Fruit fly (Drosophila melanogaster): ENCODE measurements around the gene crb.

The crb gene

dm6 chr3R:24261380-24262021 lies 33.4 kb upstream of the crb start:
- peak; percentile 62 for TF ChIP-seq Eip75B (GFP tag; optimal IDR thresholded peaks at IDR 0.05)
- peak; percentile 51 for TF ChIP-seq CG6808 (GFP tag; optimal IDR thresholded peaks at IDR 0.05)
- peak; percentile 8 for TF ChIP-seq CG34406 (GFP tag; optimal IDR thresholded peaks at IDR 0.05)
- no peak for TF ChIP-seq Eip93F (GFP tag; optimal IDR thresholded peaks at IDR 0.05)
- TF ChIP-seq Sox15 (GFP tag; optimal IDR thresholded peaks at IDR 0.05): no peak
- peak; percentile 52 for TF ChIP-seq CG6276 (GFP tag; optimal IDR thresholded peaks at IDR 0.05)
- no peak for TF ChIP-seq CG11902 (GFP tag; optimal IDR thresholded peaks at IDR 0.05)
- TF ChIP-seq CG8119 (GFP tag; IDR thresholded peaks at IDR 0.05): peak; percentile 48; the same call in 2 of the 3 replicates
- TF ChIP-seq achi (GFP tag; optimal IDR thresholded peaks at IDR 0.05): peak; percentile 62
- TF ChIP-seq Eip78C (GFP tag): peak; percentile 79
- peak in 1 of 2 experiments; percentile 58 for TF ChIP-seq salr (GFP tag; optimal IDR thresholded peaks at IDR 0.05)
- peak; percentile 15 for TF ChIP-seq CG11762 (GFP tag; optimal IDR thresholded peaks at IDR 0.05; ENCODE audit: insufficient read depth)
- no peak for TF ChIP-seq CG31627 (GFP tag; optimal IDR thresholded peaks at IDR 0.05)
- peak; percentile 60 for TF ChIP-seq OdsH (GFP tag; optimal IDR thresholded peaks at IDR 0.05)
- no peak for TF ChIP-seq CG6792 (GFP tag; optimal IDR thresholded peaks at IDR 0.05)
- peak; percentile 32 for TF ChIP-seq svp (GFP tag)
- peak; percentile 51 for TF ChIP-seq pdm3 (GFP tag; optimal IDR thresholded peaks at IDR 0.05)
- TF ChIP-seq ss (GFP tag; optimal IDR thresholded peaks at IDR 0.05): peak; percentile 41 to 79
- peak; percentile 51 for TF ChIP-seq CG10669 (GFP tag; optimal IDR thresholded peaks at IDR 0.05)
- TF ChIP-seq Gug (GFP tag; IDR thresholded peaks at IDR 0.05): peak; percentile 51
- TF ChIP-seq CG3919 (GFP tag; optimal IDR thresholded peaks at IDR 0.05): peak; percentile 67
- peak; percentile 43 for TF ChIP-seq CG4318 (GFP tag; optimal IDR thresholded peaks at IDR 0.05)
- TF ChIP-seq Sox14 (GFP tag; optimal IDR thresholded peaks at IDR 0.05): peak; percentile 73
- TF ChIP-seq Sox102F (GFP tag; optimal IDR thresholded peaks at IDR 0.05): no peak
- peak; percentile 72 for TF ChIP-seq Lpt (GFP tag; optimal IDR thresholded peaks at IDR 0.05)
- TF ChIP-seq Hr4 (GFP tag; optimal IDR thresholded peaks at IDR 0.05): peak; percentile 44
- TF ChIP-seq lz (GFP tag; optimal IDR thresholded peaks at IDR 0.05): no peak
- no peak for TF ChIP-seq fkh (GFP tag; optimal IDR thresholded peaks at IDR 0.05)
- peak; percentile 46 for TF ChIP-seq CG3032 (tag; optimal IDR thresholded peaks at IDR 0.05)
- no peak for TF ChIP-seq esn (GFP tag; optimal IDR thresholded peaks at IDR 0.05)
- no peak for TF ChIP-seq Blimp-1 (GFP tag; optimal IDR thresholded peaks at IDR 0.05)
- TF ChIP-seq eg (GFP tag; IDR thresholded peaks at IDR 0.05): peak; percentile 39; the same call in 1 of the 3 replicates
- TF ChIP-seq topi (GFP tag; optimal IDR thresholded peaks at IDR 0.05): no peak
- peak; percentile 32 for TF ChIP-seq fd59A (GFP tag; optimal IDR thresholded peaks at IDR 0.05)
- peak; percentile 87 for TF ChIP-seq dsx (GFP tag; optimal IDR thresholded peaks at IDR 0.05; ENCODE audit: poor library complexity, severe bottlenecking)
- no peak for TF ChIP-seq CG7368 (GFP tag; optimal IDR thresholded peaks at IDR 0.05)
- TF ChIP-seq Met (GFP tag; optimal IDR thresholded peaks at IDR 0.05): no peak
- no peak for TF ChIP-seq CG8632 (GFP tag; optimal IDR thresholded peaks at IDR 0.05)
- peak; percentile 75 for TF ChIP-seq CG10631 (GFP tag; optimal IDR thresholded peaks at IDR 0.05)
- peak; percentile 32 for TF ChIP-seq spab (GFP tag; optimal IDR thresholded peaks at IDR 0.05)
- TF ChIP-seq CG8319 (GFP tag; optimal IDR thresholded peaks at IDR 0.05): no peak
- peak; percentile 73 for TF ChIP-seq CG32006 (GFP tag; optimal IDR thresholded peaks at IDR 0.05)
- TF ChIP-seq vri (GFP tag; optimal IDR thresholded peaks at IDR 0.05): no peak
- TF ChIP-seq Ets21C (GFP tag; optimal IDR thresholded peaks at IDR 0.05): no peak
- TF ChIP-seq CG15336 (GFP tag; IDR thresholded peaks at IDR 0.05): peak; percentile 55
- TF ChIP-seq Hr38 (GFP tag; optimal IDR thresholded peaks at IDR 0.05): no peak
- TF ChIP-seq CG16779 (tag; optimal IDR thresholded peaks at IDR 0.05): peak; percentile 21
- no peak for TF ChIP-seq dac (GFP tag; optimal IDR thresholded peaks at IDR 0.05)
- TF ChIP-seq Hr39 (GFP tag; optimal IDR thresholded peaks at IDR 0.05): no peak
- peak; percentile 66 for TF ChIP-seq Ets96B (tag; optimal IDR thresholded peaks at IDR 0.05)
- TF ChIP-seq acj6 (GFP tag; optimal IDR thresholded peaks at IDR 0.05): peak; percentile 40

Data from whole organism, prepupa.